Worm (Caenorhabditis elegans) whole organism, early embryonic: ENCODE measurements around the gene F49C12.12.
"Not testable (repeated sequence)": the region's sequence is repeated elsewhere in the genome, so short reads cannot be mapped to it uniquely, and the experiment has no call there.

Source experiments
- B0310.2 ChIP-seq: sonication (generic microtip); optimal IDR thresholded peaks from 2 replicates; lab custom pipeline; 2016; ENCODE audit warnings: mild to moderate bottlenecking, missing genetic modification characterization, missing compliant biosample characterization
- F13C5.2 ChIP-seq: sonication (generic microtip); optimal IDR thresholded peaks from 2 replicates; lab custom pipeline; 2017; ENCODE audit warnings: mild to moderate bottlenecking, missing genetic modification characterization, inconsistent platforms, missing compliant biosample characterization
- aly-1 ChIP-seq: sonication (generic microtip); optimal IDR thresholded peaks from 2 replicates; lab custom pipeline; 2016; ENCODE audit warnings: missing genetic modification characterization, missing compliant biosample characterization
- ama-1 ChIP-seq: fragments of 150-350 bp; optimal IDR thresholded peaks from 2 replicates; lab custom pipeline; 2014
- ceh-13 ChIP-seq: fragments of 200-800 bp; sonication (Bioruptor generic); optimal IDR thresholded peaks from 2 replicates; lab custom pipeline; 2018; ENCODE audit warnings: mild to moderate bottlenecking, missing genetic modification characterization, missing compliant biosample characterization
- ceh-36 ChIP-seq: sonication (generic microtip); optimal IDR thresholded peaks from 2 replicates; lab custom pipeline; 2016; ENCODE audit warnings: missing genetic modification characterization, inconsistent platforms, missing compliant biosample characterization
- ets-7 ChIP-seq: sonication (generic microtip); optimal IDR thresholded peaks from 2 replicates; lab custom pipeline; 2016; ENCODE audit warnings: missing genotype, missing genetic modification characterization, missing compliant biosample characterization
- flt-1 ChIP-seq: fragments of 200-800 bp; sonication (Bioruptor generic); IDR thresholded peaks from 2 replicates; pipeline ENCODE4 v1.3.6; 2022; ENCODE audit warnings: missing genetic modification characterization, missing compliant biosample characterization
- hmbx-1 ChIP-seq: sonication (generic microtip); optimal IDR thresholded peaks from 2 replicates; lab custom pipeline; 2016; ENCODE audit warnings: mild to moderate bottlenecking, missing genetic modification characterization, missing compliant biosample characterization
- hmg-4 ChIP-seq: fragments of 200-800 bp; sonication (Bioruptor generic); optimal IDR thresholded peaks from 2 replicates; lab custom pipeline; 2018; ENCODE audit warnings: mild to moderate bottlenecking, missing genetic modification characterization, missing compliant biosample characterization
- hnd-1 ChIP-seq: sonication (generic microtip); optimal IDR thresholded peaks from 2 replicates; lab custom pipeline; 2016; ENCODE audit warnings: missing genetic modification characterization, missing compliant biosample characterization
- pes-1 ChIP-seq: fragments of 200-800 bp; sonication (Bioruptor generic); IDR thresholded peaks from 2 replicates; pipeline ENCODE4 v1.3.6; 2022; ENCODE audit warnings: missing genetic modification reagents, missing genetic modification characterization, missing compliant biosample characterization
- scrt-1 ChIP-seq: fragments of 200-800 bp; sonication (Bioruptor generic); IDR thresholded peaks from 2 replicates; pipeline ENCODE4 v1.3.6; 2022; ENCODE audit warnings: missing genetic modification characterization, missing compliant biosample characterization
- sea-1 ChIP-seq: fragments of 200-800 bp; sonication (Bioruptor generic); conservative IDR thresholded peaks from 2 replicates; pipeline ENCODE4 v1.3.6; 2022; ENCODE audit warnings: missing genetic modification characterization, missing compliant biosample characterization
- tbx-11 ChIP-seq: fragments of 200-800 bp; sonication (Bioruptor generic); IDR thresholded peaks from 2 replicates; pipeline ENCODE4 v1.3.6; 2022; ENCODE audit warnings: missing genetic modification characterization, missing compliant biosample characterization
- tbx-37 ChIP-seq: fragments of 200-800 bp; sonication (Bioruptor generic); conservative IDR thresholded peaks from 2 replicates; pipeline ENCODE4 v1.3.6; 2022; ENCODE audit warnings: missing genetic modification reagents, missing genetic modification characterization, missing compliant biosample characterization
- tra-4 ChIP-seq: sonication (generic microtip); optimal IDR thresholded peaks from 2 replicates; lab custom pipeline; 2017; ENCODE audit warnings: missing genetic modification characterization, missing compliant biosample characterization

F49C12.12 gene

DNA sequence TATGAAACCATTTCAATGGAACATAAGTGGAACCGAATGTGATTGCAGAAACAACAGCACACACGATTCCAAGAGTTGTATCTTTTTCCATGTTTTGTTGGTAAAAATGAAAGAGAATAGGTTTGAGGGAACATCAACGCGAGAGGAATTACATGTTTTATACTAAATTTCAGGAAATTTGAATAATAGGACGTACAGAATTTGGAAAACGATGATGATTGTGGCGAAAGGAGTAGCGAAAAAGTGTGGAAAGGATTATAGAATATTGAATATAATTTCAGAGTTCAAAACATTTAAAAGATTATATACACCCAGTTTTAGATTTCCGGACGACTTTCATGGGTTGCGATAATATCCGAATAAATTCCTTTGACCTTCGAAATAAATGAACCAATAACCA lies 11.9 kb downstream of the F49C12.12 start, which contains the start of gene F49C12.6:
TSS of gene F49C12.6 (minus strand) at position 101 of the 400 bp plus-strand sequence.
- TF ChIP-seq scrt-1 (GFP tag; lab: Robert Waterston, UW) (no peak), ama-1 (lab: Kevin White, UChicago) (no peak), sea-1 (GFP tag; lab: Robert Waterston, UW) (no peak), ets-7 (no peak), ceh-36 (no peak), tbx-11 (no peak), hmg-4 (GFP tag; lab: Kevin White, UChicago) (no peak), hmbx-1 (tag; lab: Kevin White, UChicago) (no peak)

DNA sequence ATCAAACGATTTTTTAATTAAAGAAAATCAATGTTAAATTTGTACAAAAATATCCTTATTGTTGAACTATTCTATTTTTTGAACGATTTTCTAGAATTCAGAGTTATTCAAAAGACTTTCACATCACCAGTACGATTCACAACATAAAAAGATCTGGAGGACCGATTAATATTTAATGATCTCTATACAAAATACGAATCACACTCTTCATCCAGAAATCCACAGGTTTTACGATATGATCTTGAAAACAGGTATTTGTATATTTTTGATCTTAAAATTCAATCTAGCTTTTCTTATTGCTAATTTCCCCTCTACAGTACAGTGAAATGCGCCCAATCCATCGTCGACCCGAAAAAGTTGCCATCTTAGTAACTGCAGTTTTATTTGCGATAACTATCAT lies 16.3 kb downstream of the F49C12.12 start, which contains the start of gene F49C12.5:
TSS of gene F49C12.5 (plus strand) at position 301 of the 400 bp plus-strand sequence.
- TF ChIP-seq F13C5.2 (tag; lab: Kevin White, UChicago) (no peak), flt-1 (GFP tag; lab: Robert Waterston, UW) (no peak), pes-1 (GFP tag; lab: Robert Waterston, UW) (no peak), ama-1 (lab: Kevin White, UChicago) (no peak), aly-1 (tag; lab: Kevin White, UChicago) (no peak), hmg-4 (GFP tag; lab: Kevin White, UChicago) (no peak), tbx-11 (no peak), sea-1 (GFP tag; lab: Robert Waterston, UW) (no peak), tra-4 (no peak), scrt-1 (GFP tag; lab: Robert Waterston, UW) (no peak), hmbx-1 (tag; lab: Kevin White, UChicago) (no peak), hnd-1 (tag; lab: Kevin White, UChicago) (no peak), tbx-37 (GFP tag; lab: Robert Waterston, UW) (no peak), B0310.2 (tag; lab: Kevin White, UChicago) (no peak)

DNA sequence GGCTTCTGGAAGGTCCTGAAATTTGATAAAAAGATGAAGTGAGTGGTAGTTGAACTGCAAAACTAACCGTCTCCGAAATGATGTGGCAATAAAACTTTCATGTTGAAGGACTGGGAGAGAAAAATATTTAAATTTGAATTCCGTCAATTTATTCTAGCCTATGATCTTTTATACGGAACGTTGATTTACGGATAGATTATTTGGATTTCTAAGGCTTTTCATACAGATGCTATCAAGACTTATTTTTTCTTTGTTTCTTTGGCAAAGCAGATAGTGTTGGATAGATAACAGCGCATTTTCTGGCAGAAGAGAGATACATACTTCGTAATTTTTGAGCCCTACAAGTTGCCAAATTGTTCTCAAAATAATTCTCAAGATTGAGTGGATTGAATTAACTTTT lies 16.9 kb downstream of the F49C12.12 start, which contains the start of gene F49C12.4:
TSS of gene F49C12.4 (minus strand) at position 101 of the 400 bp plus-strand sequence.
- no peak for TF ChIP-seq hmg-4 (GFP tag; lab: Kevin White, UChicago)
- TF ChIP-seq ceh-36, result no peak

DNA sequence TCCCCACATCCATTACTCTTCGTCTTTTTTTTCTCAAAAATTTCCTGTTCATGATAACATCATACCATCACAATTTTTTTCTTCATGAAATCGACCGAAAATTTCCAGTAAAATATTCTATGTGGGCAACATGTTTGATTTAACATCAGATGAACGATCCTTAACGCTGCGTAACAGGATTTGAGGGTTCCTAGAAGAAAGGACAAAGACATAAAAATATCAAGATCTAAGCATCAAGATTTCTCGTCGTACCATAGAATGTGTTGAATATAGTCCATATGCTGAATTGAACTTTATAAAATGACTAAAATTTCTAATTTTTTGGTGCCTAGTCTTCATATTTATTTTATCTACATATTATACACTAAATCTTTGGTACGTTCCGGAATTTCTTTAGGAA lies 20.8 kb downstream of the F49C12.12 start, which contains the start of gene F49C12.3:
TSS of gene F49C12.3 (plus strand) at position 301 of the 400 bp plus-strand sequence.
- TF ChIP-seq B0310.2 (tag; lab: Kevin White, UChicago), result no peak
- no peak for TF ChIP-seq sea-1 (GFP tag; lab: Robert Waterston, UW)
- no peak for TF ChIP-seq F13C5.2 (tag; lab: Kevin White, UChicago)
- no peak for TF ChIP-seq aly-1 (tag; lab: Kevin White, UChicago)
- no peak for TF ChIP-seq tbx-11
- no peak for TF ChIP-seq ama-1 (lab: Kevin White, UChicago)
- TF ChIP-seq ceh-13 (GFP tag; lab: Kevin White, UChicago), result no peak
- TF ChIP-seq tra-4, result no peak
- no peak for TF ChIP-seq ets-7
- no peak for TF ChIP-seq tbx-37 (GFP tag; lab: Robert Waterston, UW)
- TF ChIP-seq hnd-1 (tag; lab: Kevin White, UChicago), result no peak
- TF ChIP-seq flt-1 (GFP tag; lab: Robert Waterston, UW), result no peak
- TF ChIP-seq scrt-1 (GFP tag; lab: Robert Waterston, UW), result no peak
- TF ChIP-seq ceh-36, result no peak
- TF ChIP-seq hmbx-1 (tag; lab: Kevin White, UChicago), result no peak
- TF ChIP-seq hmg-4 (GFP tag; lab: Kevin White, UChicago), result no peak
- no peak for TF ChIP-seq pes-1 (GFP tag; lab: Robert Waterston, UW)

DNA sequence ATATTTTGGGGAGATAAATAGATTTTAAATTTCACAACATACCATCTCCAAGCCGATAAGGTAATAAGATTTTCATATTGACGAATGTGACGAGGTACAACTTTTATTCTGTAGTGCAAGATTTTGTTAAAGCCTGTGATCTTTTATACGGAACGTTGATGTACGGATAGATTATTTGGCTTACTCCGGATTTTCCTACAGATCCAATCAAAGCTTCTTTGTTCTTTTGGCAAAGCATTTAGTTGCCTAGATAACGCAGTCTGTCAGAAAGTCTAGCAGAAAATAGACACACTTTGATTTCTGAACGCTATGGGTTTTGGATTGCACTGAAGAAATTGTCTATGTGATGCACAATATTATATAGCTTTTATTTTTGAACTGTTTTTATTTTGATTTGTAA lies 21.7 kb downstream of the F49C12.12 start, which contains the start of gene F49C12.2:
TSS of gene F49C12.2 (minus strand) at position 101 of the 400 bp plus-strand sequence.
- no peak for TF ChIP-seq ceh-36
- TF ChIP-seq pes-1 (GFP tag; lab: Robert Waterston, UW), result no peak
- TF ChIP-seq hnd-1 (tag; lab: Kevin White, UChicago), result no peak

DNA sequence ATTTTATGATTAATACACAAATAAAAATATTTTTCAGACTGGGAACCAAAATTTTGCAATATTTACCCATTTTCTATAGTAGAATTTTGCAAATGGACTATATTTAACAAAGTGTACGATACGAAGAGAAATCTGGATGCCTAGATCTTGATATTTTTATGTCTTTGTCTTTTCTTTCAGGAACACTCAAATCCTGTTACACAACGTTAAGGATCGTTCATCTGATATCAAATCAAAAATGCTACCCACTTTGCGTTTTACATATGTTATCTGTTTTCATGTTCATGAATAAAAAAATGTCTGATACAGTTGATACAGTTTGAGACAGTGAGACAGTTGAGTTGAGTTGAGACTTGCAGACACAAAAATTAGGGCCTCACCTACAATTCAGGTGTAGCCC lies 24.6 kb downstream of the F49C12.12 start, which contains the start of gene F49C12.1:
TSS of gene F49C12.1 (minus strand) at position 70 of the 400 bp plus-strand sequence.
- TF ChIP-seq sea-1 (GFP tag; lab: Robert Waterston, UW) (no peak), B0310.2 (tag; lab: Kevin White, UChicago) (no peak), ama-1 (lab: Kevin White, UChicago) (no peak), hmbx-1 (tag; lab: Kevin White, UChicago) (no peak), scrt-1 (GFP tag; lab: Robert Waterston, UW) (no peak), aly-1 (tag; lab: Kevin White, UChicago) (no peak), ceh-36 (no peak), ceh-13 (GFP tag; lab: Kevin White, UChicago) (no peak), F13C5.2 (tag; lab: Kevin White, UChicago) (no peak), tra-4 (no peak), ets-7 (no peak), tbx-37 (GFP tag; lab: Robert Waterston, UW) (no peak), pes-1 (GFP tag; lab: Robert Waterston, UW) (no peak), flt-1 (GFP tag; lab: Robert Waterston, UW) (no peak), hmg-4 (GFP tag; lab: Kevin White, UChicago) (no peak), tbx-11 (no peak), hnd-1 (tag; lab: Kevin White, UChicago) (no peak)

DNA sequence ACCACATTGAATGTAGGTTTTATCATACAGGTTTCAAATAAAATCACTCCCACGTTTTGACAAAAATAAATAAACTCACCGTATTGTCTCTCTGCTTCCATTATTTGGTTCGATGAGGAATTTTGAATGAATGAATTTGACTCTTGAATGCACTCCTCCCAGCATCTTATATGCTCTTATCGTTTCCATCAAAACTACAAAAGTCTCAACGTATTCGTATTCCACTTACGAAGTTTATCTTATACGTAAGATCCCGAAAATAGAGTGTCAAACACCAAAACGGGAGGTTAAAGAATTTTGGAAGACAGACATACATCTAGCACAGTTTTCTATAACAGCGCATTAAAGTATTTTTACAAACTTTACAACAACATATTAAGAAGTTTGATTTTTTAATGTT lies 27.1 kb downstream of the F49C12.12 start, which contains the start of gene nhr-264:
TSS of gene nhr-264 (minus strand) at position 101 of the 400 bp plus-strand sequence.
- not testable (repeated sequence) for TF ChIP-seq F13C5.2 (tag; lab: Kevin White, UChicago); hnd-1 (tag; lab: Kevin White, UChicago); tbx-37 (GFP tag; lab: Robert Waterston, UW)

DNA sequence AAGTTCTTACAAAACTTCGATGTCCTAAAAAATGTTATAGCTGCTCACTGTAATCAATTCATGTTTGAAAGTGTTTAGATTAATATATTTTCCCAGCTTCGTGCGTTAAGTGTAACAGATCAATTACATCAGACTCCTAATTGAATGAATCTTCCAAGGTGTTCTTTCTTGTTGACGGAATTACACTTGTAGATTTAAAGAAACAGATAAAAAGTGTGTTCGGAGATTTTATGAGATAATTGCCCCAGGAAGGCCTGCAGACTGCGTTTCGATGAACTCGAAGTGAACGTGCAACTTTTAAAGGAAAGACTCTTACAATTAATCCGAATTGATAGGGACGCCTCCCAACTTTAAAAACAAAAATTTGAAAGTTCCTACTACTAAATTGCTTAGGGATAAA lies 31.3 kb downstream of the F49C12.12 start:
- TF ChIP-seq flt-1 (GFP tag; lab: Robert Waterston, UW) (no peak), B0310.2 (tag; lab: Kevin White, UChicago) (no peak), tra-4 (no peak), tbx-37 (GFP tag; lab: Robert Waterston, UW) (no peak), pes-1 (GFP tag; lab: Robert Waterston, UW) (no peak), ceh-13 (GFP tag; lab: Kevin White, UChicago) (no peak), hnd-1 (tag; lab: Kevin White, UChicago) (no peak), hmbx-1 (tag; lab: Kevin White, UChicago) (no peak), ets-7 (no peak), aly-1 (tag; lab: Kevin White, UChicago) (no peak), tbx-11 (no peak), F13C5.2 (tag; lab: Kevin White, UChicago) (no peak), hmg-4 (GFP tag; lab: Kevin White, UChicago) (no peak), ama-1 (lab: Kevin White, UChicago) (no peak), sea-1 (GFP tag; lab: Robert Waterston, UW) (no peak)
